Fruit fly (Drosophila melanogaster): ENCODE measurements around the gene Droj2.

The Droj2 gene

dm6 chr3R:13403032-13403459, 21.1 kb downstream of the Droj2 start, which contains the start of gene Dpm3 (continued):
- TF ChIP-seq bbx (GFP tag; IDR thresholded peaks at IDR 0.05; ENCODE audit: partially characterized antibody) (peak; percentile 86), CG15073 (GFP tag; optimal IDR thresholded peaks at IDR 0.05) (no peak), so (GFP tag; IDR thresholded peaks at IDR 0.05) (0 out of 3 replicates have a peak, but pooled peaks have one; percentile 22), HLHmδ (GFP tag; optimal IDR thresholded peaks at IDR 0.05) (no peak), chinmo (GFP tag; IDR thresholded peaks at IDR 0.05; ENCODE audit: partially characterized antibody) (0 out of 4 replicates have a peak, but pooled peaks have one; percentile 76), fru (optimal IDR thresholded peaks at IDR 0.05) (no peak), Mad (GFP tag; optimal IDR thresholded peaks at IDR 0.05) (peak; percentile 70), ssp (GFP tag; IDR thresholded peaks at IDR 0.05) (no peak), ase (GFP tag; IDR thresholded peaks at IDR 0.05) (no peak), CG18599 (GFP tag; optimal IDR thresholded peaks at IDR 0.05) (no peak), CG9797 (GFP tag; optimal IDR thresholded peaks at IDR 0.05) (peak; percentile 92), zfh2 (GFP tag; optimal IDR thresholded peaks at IDR 0.05) (peak; percentile 57), CG6854 (GFP tag; optimal IDR thresholded peaks at IDR 0.05) (no peak), C15 (GFP tag; IDR thresholded peaks at IDR 0.05) (no peak), CG15011 (GFP tag; optimal IDR thresholded peaks at IDR 0.05) (no peak), CG2678 (tag; optimal IDR thresholded peaks at IDR 0.05) (peak; percentile 18), CG9817 (tag; optimal IDR thresholded peaks at IDR 0.05) (peak; percentile 40), HmgZ (tag; optimal IDR thresholded peaks at IDR 0.05) (peak; percentile 77), dmrt99B (tag; optimal IDR thresholded peaks at IDR 0.05) (no peak), zen (tag; optimal IDR thresholded peaks at IDR 0.05) (peak; percentile 68), ems (GFP tag; optimal IDR thresholded peaks at IDR 0.05) (no peak), CG10366 (GFP tag; IDR thresholded peaks at IDR 0.05) (no peak), CG9215 (GFP tag; IDR thresholded peaks at IDR 0.05) (no peak; the same call in 1 of the 2 replicates), Atf6 (GFP tag; IDR thresholded peaks at IDR 0.05) (no peak), Jarid2 (GFP tag; optimal IDR thresholded peaks at IDR 0.05) (no peak), Ravus (GFP tag; IDR thresholded peaks at IDR 0.05) (no peak), cad (GFP tag; optimal IDR thresholded peaks at IDR 0.05) (no peak), CG12659 (GFP tag; optimal IDR thresholded peaks at IDR 0.05) (peak; percentile 85), Dll (GFP tag; IDR thresholded peaks at IDR 0.05; ENCODE audit: partially characterized antibody) (peak; percentile 97), CG5953 (GFP tag; IDR thresholded peaks at IDR 0.05) (no peak), CG10654 (GFP tag; optimal IDR thresholded peaks at IDR 0.05) (peak; percentile 8), caup (GFP tag; optimal IDR thresholded peaks at IDR 0.05; ENCODE audit: severe bottlenecking) (no peak), Usf (GFP tag; optimal IDR thresholded peaks at IDR 0.05) (no peak), CG1529 (GFP tag; optimal IDR thresholded peaks at IDR 0.05) (no peak), dan (GFP tag; IDR thresholded peaks at IDR 0.05) (no peak), Hand (GFP tag; optimal IDR thresholded peaks at IDR 0.05) (no peak), CG3838 (GFP tag; optimal IDR thresholded peaks at IDR 0.05) (no peak), insv (GFP tag; optimal IDR thresholded peaks at IDR 0.05) (peak; percentile 100), CG10147 (GFP tag; optimal IDR thresholded peaks at IDR 0.05) (peak; percentile 57), CG10267 (tag; optimal IDR thresholded peaks at IDR 0.05) (peak; percentile 58), ind (GFP tag; optimal IDR thresholded peaks at IDR 0.05) (peak; percentile 4), tup (GFP tag; optimal IDR thresholded peaks at IDR 0.05) (no peak), CG11093 (GFP tag; IDR thresholded peaks at IDR 0.05) (no peak), CG12391 (tag; optimal IDR thresholded peaks at IDR 0.05) (peak; percentile 58), CG7271 (tag; optimal IDR thresholded peaks at IDR 0.05) (no peak), CG4820 (GFP tag; optimal IDR thresholded peaks at IDR 0.05) (peak; percentile 17), Opbp (GFP tag; IDR thresholded peaks at IDR 0.05; ENCODE audit: partially characterized antibody) (peak; percentile 81; the same call in 2 of the 3 replicates), Ssrp (tag; optimal IDR thresholded peaks at IDR 0.05) (no peak), CG6683 (GFP tag; optimal IDR thresholded peaks at IDR 0.05) (no peak), Dp (GFP tag; optimal IDR thresholded peaks at IDR 0.05) (peak; percentile 97), crc (GFP tag; optimal IDR thresholded peaks at IDR 0.05) (no peak)
